Fruit fly (Drosophila melanogaster) whole organism, embryonic: ENCODE measurements around the gene phr6-4.

Experiments used
- Aef1 ChIP-seq: fragments of 200-800 bp; sonication (Bioruptor generic); IDR thresholded peaks from 3 replicates; pipeline ENCODE4 v1.3.6; 2022; ENCODE audit warnings: missing biosample characterization, missing genetic modification characterization
- Atf6 ChIP-seq: fragments of 200-800 bp; sonication (Bioruptor generic); IDR thresholded peaks from 2 replicates; pipeline ENCODE4 v1.3.6; 2022; ENCODE audit warnings: missing biosample characterization, missing genetic modification characterization
- CG11398 ChIP-seq: fragments of 200-800 bp; sonication (Bioruptor generic); optimal IDR thresholded peaks from 2 replicates; lab custom pipeline; 2016; ENCODE audit warnings: missing biosample characterization, missing genetic modification characterization
- CG11504 ChIP-seq: fragments of 200-800 bp; sonication (Bioruptor generic); optimal IDR thresholded peaks from 3 replicates; lab custom pipeline; 2019; ENCODE audit warnings: missing biosample characterization, mild to moderate bottlenecking, missing genetic modification characterization, moderate library complexity
- CG11696 ChIP-seq: fragments of 200-800 bp; sonication (Bioruptor generic); IDR thresholded peaks from 2 replicates; pipeline ENCODE4 v1.3.6; 2022; ENCODE audit warnings: missing biosample characterization, missing genetic modification characterization
- CG12236 ChIP-seq: fragments of 200-800 bp; sonication (Bioruptor generic); optimal IDR thresholded peaks from 2 replicates; lab custom pipeline; 2016; ENCODE audit warnings: missing biosample characterization, missing genetic modification characterization
- CG13424 ChIP-seq: fragments of 200-800 bp; sonication (Bioruptor generic); optimal IDR thresholded peaks from 2 replicates; lab custom pipeline; 2019; ENCODE audit warnings: missing biosample characterization, mild to moderate bottlenecking, missing genetic modification characterization, moderate library complexity
- CG17328 ChIP-seq: fragments of 200-800 bp; sonication (Bioruptor generic); IDR thresholded peaks from 2 replicates; pipeline ENCODE4 v1.3.6; 2022; ENCODE audit warnings: missing biosample characterization, missing genetic modification characterization
- CG17359 ChIP-seq: fragments of 200-800 bp; sonication (Bioruptor generic); optimal IDR thresholded peaks from 3 replicates; lab custom pipeline; 2018; ENCODE audit warnings: missing biosample characterization, mild to moderate bottlenecking, missing genetic modification characterization, moderate library complexity
- CG2889 ChIP-seq: fragments of 200-800 bp; sonication (Bioruptor generic); IDR thresholded peaks from 3 replicates; pipeline ENCODE4 v1.3.6; 2022; ENCODE audit warnings: missing biosample characterization, missing genetic modification characterization
- CG34376 ChIP-seq: fragments of 200-800 bp; sonication (Bioruptor generic); optimal IDR thresholded peaks from 2 replicates; lab custom pipeline; 2018; ENCODE audit warnings: missing biosample characterization, mild to moderate bottlenecking, missing genetic modification characterization
- CG3726 ChIP-seq: fragments of 200-800 bp; sonication (Bioruptor generic); IDR thresholded peaks from 3 replicates; pipeline ENCODE4, ENCODE4 v1.3.6; 2022; ENCODE audit warnings: missing biosample characterization, missing genetic modification characterization
- CG4404 ChIP-seq: fragments of 200-800 bp; sonication (Bioruptor generic); IDR thresholded peaks from 2 replicates; pipeline ENCODE4 v1.3.6; 2022; ENCODE audit warnings: missing biosample characterization, missing genetic modification characterization
- CG4854 ChIP-seq: fragments of 200-800 bp; sonication (Bioruptor generic); optimal IDR thresholded peaks from 2 replicates; lab custom pipeline; 2016; ENCODE audit warnings: missing biosample characterization, missing genetic modification characterization, inconsistent platforms
- CG5180 ChIP-seq: fragments of 200-800 bp; sonication (Bioruptor generic); optimal IDR thresholded peaks from 3 replicates; lab custom pipeline; 2017; ENCODE audit warnings: missing biosample characterization, missing genetic modification characterization, mild to moderate bottlenecking, moderate library complexity, missing genetic modification reagents
- CG7556 ChIP-seq: fragments of 200-800 bp; sonication (Bioruptor generic); optimal IDR thresholded peaks from 2 replicates; lab custom pipeline; 2017; ENCODE audit warnings: missing biosample characterization, mild to moderate bottlenecking, missing genetic modification characterization
- CG7963 ChIP-seq: fragments of 200-800 bp; sonication (Bioruptor generic); IDR thresholded peaks from 3 replicates; pipeline ENCODE4 v1.3.6; 2022; ENCODE audit warnings: missing biosample characterization, missing genetic modification characterization; ENCODE audit not compliant: partially characterized antibody
- CG8281 ChIP-seq: fragments of 200-800 bp; sonication (Bioruptor generic); optimal IDR thresholded peaks from 2 replicates; lab custom pipeline; 2018; ENCODE audit warnings: missing biosample characterization, mild to moderate bottlenecking, missing genetic modification characterization, moderate library complexity
- CG8290 ChIP-seq, 3 experiments: fragments of 200-800 bp; sonication (Bioruptor generic); optimal IDR thresholded peaks; 2 replicates each; lab custom pipeline; 2016 to 2019; ENCODE audit warnings: missing biosample characterization in 3 of 3, missing genetic modification characterization in 3 of 3, mild to moderate bottlenecking in 2 of 3, moderate library complexity in 1 of 3
- D19B ChIP-seq: fragments of 200-800 bp; sonication (Bioruptor generic); optimal IDR thresholded peaks from 2 replicates; lab custom pipeline; 2017; ENCODE audit warnings: missing biosample characterization, mild to moderate bottlenecking, missing genetic modification characterization
- ERR ChIP-seq: fragments of 200-800 bp; sonication (Bioruptor generic); optimal IDR thresholded peaks from 2 replicates; lab custom pipeline; 2016; ENCODE audit warnings: missing biosample characterization, missing genetic modification characterization
- H2.0 ChIP-seq: fragments of 200-800 bp; sonication (Bioruptor generic); IDR thresholded peaks from 2 replicates; pipeline ENCODE4 v1.3.6; 2022; ENCODE audit warnings: missing biosample characterization, missing genetic modification characterization
- HLH4C ChIP-seq: fragments of 200-800 bp; sonication (Bioruptor generic); IDR thresholded peaks from 3 replicates; pipeline ENCODE4 v1.3.6; 2022; ENCODE audit warnings: missing biosample characterization, missing genetic modification characterization; ENCODE audit not compliant: partially characterized antibody
- Hand ChIP-seq: fragments of 200-800 bp; sonication (Bioruptor generic); optimal IDR thresholded peaks from 2 replicates; lab custom pipeline; 2017; ENCODE audit warnings: mild to moderate bottlenecking, missing biosample characterization, missing genetic modification reagents, missing genetic modification characterization
- Hey ChIP-seq: fragments of 200-800 bp; sonication (Bioruptor generic); optimal IDR thresholded peaks from 3 replicates; lab custom pipeline; 2018; ENCODE audit warnings: missing biosample characterization, mild to moderate bottlenecking, missing genetic modification characterization
- Hr51 ChIP-seq, 2 experiments: fragments of 200-800 bp; sonication (Bioruptor generic); optimal IDR thresholded peaks; 2 replicates in 1 of 2; 3 replicates in 1 of 2; lab custom pipeline; 2016 to 2018; ENCODE audit warnings: missing biosample characterization in 2 of 2, missing genetic modification characterization in 2 of 2, mild to moderate bottlenecking in 1 of 2, moderate library complexity in 1 of 2
- Lim3 ChIP-seq: fragments of 200-800 bp; sonication (Bioruptor generic); IDR thresholded peaks from 2 replicates; pipeline ENCODE4 v1.3.6; 2022; ENCODE audit warnings: missing biosample characterization, missing genetic modification characterization
- MTF-1 ChIP-seq: fragments of 200-800 bp; sonication (Bioruptor generic); optimal IDR thresholded peaks from 2 replicates; lab custom pipeline; 2018; ENCODE audit warnings: missing biosample characterization, mild to moderate bottlenecking, missing genetic modification characterization, borderline replicate concordance
- Med ChIP-seq: fragments of 200-800 bp; sonication (Bioruptor generic); peaks from one replicate; lab custom pipeline; 2016; ENCODE audit warnings: missing biosample characterization, missing genetic modification characterization, mild to moderate bottlenecking, inconsistent platforms, moderate library complexity
- NK7.1 ChIP-seq: fragments of 200-800 bp; sonication (Bioruptor generic); optimal IDR thresholded peaks from 3 replicates; lab custom pipeline; 2016; ENCODE audit warnings: missing biosample characterization, missing genetic modification characterization
- Nf-YC ChIP-seq: fragments of 200-800 bp; optimal IDR thresholded peaks from 3 replicates; lab custom pipeline; 2019; ENCODE audit warnings: missing biosample characterization, mild to moderate bottlenecking, missing genetic modification characterization, moderate library complexity
- Opbp ChIP-seq: fragments of 200-800 bp; sonication (Bioruptor generic); IDR thresholded peaks from 3 replicates; pipeline ENCODE4 v1.3.6; 2022; ENCODE audit warnings: missing biosample characterization, missing genetic modification characterization; ENCODE audit not compliant: partially characterized antibody
- Ssrp ChIP-seq: fragments of 200-800 bp; sonication (Bioruptor generic); optimal IDR thresholded peaks from 2 replicates; lab custom pipeline; 2018; ENCODE audit warnings: missing biosample characterization, mild to moderate bottlenecking, missing genetic modification characterization, moderate library complexity
- Stat92E ChIP-seq, 3 experiments: fragments of >200 bp in 2 of 3; fragments of 200-800 bp in 1 of 3; sonication (Bioruptor generic) in 1 of 3; optimal IDR thresholded peaks; 2 replicates each; lab custom pipeline; 2017 to 2019; ENCODE audit warnings: missing biosample characterization in 3 of 3, missing genetic modification characterization in 3 of 3, mild to moderate bottlenecking in 1 of 3, moderate library complexity in 1 of 3
- Trl ChIP-seq, 3 experiments: fragments of >200 bp in 2 of 3; fragments of 200-800 bp in 1 of 3; sonication (Bioruptor generic) in 1 of 3; optimal IDR thresholded peaks; 2 replicates in 1 of 3; 3 replicates in 2 of 3; lab custom pipeline; 2016 to 2017; ENCODE audit warnings: missing biosample characterization in 1 of 3, missing genetic modification characterization in 1 of 3
- amos ChIP-seq: fragments of 200-800 bp; sonication (Bioruptor generic); IDR thresholded peaks from 2 replicates; pipeline ENCODE4 v1.3.6; 2022; ENCODE audit warnings: missing biosample characterization, missing genetic modification characterization; ENCODE audit not compliant: partially characterized antibody
- az2 ChIP-seq: fragments of 200-800 bp; sonication (Bioruptor generic); optimal IDR thresholded peaks from 3 replicates; lab custom pipeline; 2016; ENCODE audit warnings: missing biosample characterization, missing genetic modification characterization
- bowl ChIP-seq: fragments of 200-800 bp; sonication (Bioruptor generic); IDR thresholded peaks from 2 replicates; pipeline ENCODE4 v1.3.6; 2022; ENCODE audit warnings: missing biosample characterization, missing genetic modification characterization
- ci ChIP-seq: fragments of 200-800 bp; sonication (Bioruptor generic); IDR thresholded peaks from 3 replicates; pipeline ENCODE4 v1.3.6; 2022; ENCODE audit warnings: missing biosample characterization, missing genetic modification characterization
- en ChIP-seq: fragments of 200-800 bp; sonication (Bioruptor generic); optimal IDR thresholded peaks from 2 replicates; lab custom pipeline; 2016; ENCODE audit warnings: missing biosample characterization, missing genetic modification characterization
- fru ChIP-seq: fragments of >200 bp; optimal IDR thresholded peaks from 2 replicates; lab custom pipeline; 2017
- fu2 ChIP-seq: fragments of 200-800 bp; sonication (Bioruptor generic); optimal IDR thresholded peaks from 2 replicates; lab custom pipeline; 2016; ENCODE audit warnings: missing biosample characterization, missing genetic modification characterization
- lola ChIP-seq, 3 experiments: fragments of >200 bp in 2 of 3; fragments of 200-800 bp in 1 of 3; sonication (Bioruptor generic) in 1 of 3; optimal IDR thresholded peaks; 2 replicates each; lab custom pipeline; 2017 to 2019; ENCODE audit warnings: missing biosample characterization in 3 of 3, missing genetic modification characterization in 3 of 3, mild to moderate bottlenecking in 1 of 3, moderate library complexity in 1 of 3
- sisA ChIP-seq: fragments of 200-800 bp; sonication (Bioruptor generic); IDR thresholded peaks from 2 replicates; pipeline ENCODE4 v1.3.6; 2022; ENCODE audit warnings: missing biosample characterization, missing genetic modification characterization
- sr ChIP-seq: fragments of 200-800 bp; sonication (Bioruptor generic); IDR thresholded peaks from 3 replicates; pipeline ENCODE4 v1.3.6; 2022; ENCODE audit warnings: missing biosample characterization, missing genetic modification characterization
- ssp ChIP-seq: fragments of 200-800 bp; sonication (Bioruptor generic); IDR thresholded peaks from 2 replicates; pipeline ENCODE4 v1.3.6; 2022; ENCODE audit warnings: missing biosample characterization, missing genetic modification characterization
- trem ChIP-seq: fragments of 200-800 bp; optimal IDR thresholded peaks from 3 replicates; lab custom pipeline; 2019; ENCODE audit warnings: missing biosample characterization, mild to moderate bottlenecking, missing genetic modification characterization, moderate library complexity
- twi ChIP-seq: fragments of 200-800 bp; optimal IDR thresholded peaks from 2 replicates; lab custom pipeline; 2019; ENCODE audit warnings: missing biosample characterization, mild to moderate bottlenecking, missing genetic modification characterization, moderate library complexity
- vvl ChIP-seq: fragments of 200-800 bp; sonication (Bioruptor generic); IDR thresholded peaks from 2 replicates; pipeline ENCODE4 v1.3.6; 2022; ENCODE audit warnings: missing biosample characterization, missing genetic modification characterization

phr6-4 gene

DNA sequence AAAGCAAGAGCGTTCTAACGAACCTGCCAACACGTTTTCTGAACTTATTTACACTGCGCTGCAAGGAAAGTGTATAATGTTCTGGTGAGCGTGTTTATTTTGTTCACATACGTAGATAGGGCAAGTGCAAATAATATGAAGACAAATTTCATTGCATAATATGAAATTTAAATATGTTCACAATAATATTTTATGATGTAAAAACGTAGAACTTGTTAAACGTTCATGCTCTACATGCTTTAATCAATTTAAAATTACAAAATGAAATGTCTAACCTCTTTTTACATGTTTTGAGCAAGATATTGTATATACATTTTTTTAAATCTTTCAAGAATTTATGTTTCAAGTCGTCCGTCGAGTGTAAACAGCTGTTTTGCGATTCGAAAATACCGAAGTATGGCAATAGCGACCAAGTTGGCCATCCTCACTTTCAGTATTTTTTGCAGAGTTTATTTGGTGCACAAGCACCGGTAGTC lies at the start of gene phr6-4, which contains the start of gene CG2608 (continued):
- TF ChIP-seq amos (GFP tag; lab: Robert Waterston, UW), result no peak
- TF ChIP-seq Stat92E (GFP tag; optimal IDR thresholded peaks at IDR 0.05; lab: Kevin White, UChicago), result peak in 1 of 3 experiments; percentile 80
- no peak for TF ChIP-seq ssp (GFP tag; lab: Robert Waterston, UW)
- peak; percentile 60; the same call in 1 of the 2 replicates for TF ChIP-seq bowl
- TF ChIP-seq MTF-1 (GFP tag; lab: Kevin White, UChicago), result peak; percentile 56
- peak; percentile 87 for TF ChIP-seq fu2
- TF ChIP-seq az2 (GFP tag; lab: Kevin White, UChicago), result peak; percentile 95
- TF ChIP-seq CG8290 (GFP tag; optimal IDR thresholded peaks at IDR 0.05; lab: Kevin White, UChicago), result peak; percentile 73
- peak; percentile 60 to 86 for TF ChIP-seq CG8290 (tag; optimal IDR thresholded peaks at IDR 0.05; lab: Kevin White, UChicago)
- peak; percentile 80 for TF ChIP-seq CG8281 (tag; lab: Kevin White, UChicago)
- peak; percentile 91 for TF ChIP-seq CG2889 (GFP tag; lab: Robert Waterston, UW)
- TF ChIP-seq Aef1 (GFP tag; lab: Robert Waterston, UW), result peak; percentile 82
- peak; percentile 84 for TF ChIP-seq D19B
- TF ChIP-seq CG7963 (GFP tag; lab: Robert Waterston, UW), result no peak
- TF ChIP-seq CG17328 (GFP tag; lab: Robert Waterston, UW), result peak; percentile 76
- peak; percentile 92 for TF ChIP-seq CG11504 (tag; lab: Kevin White, UChicago)
- peak; percentile 34 for TF ChIP-seq ERR (GFP tag; lab: Kevin White, UChicago)
- peak; percentile 80 for TF ChIP-seq NK7.1 (GFP tag; lab: Kevin White, UChicago)
- TF ChIP-seq ci, result peak; percentile 87; the same call in 2 of the 3 replicates
- peak; percentile 76 for TF ChIP-seq CG4404
- TF ChIP-seq CG34376 (GFP tag; lab: Kevin White, UChicago), result peak; percentile 90
- no peak for TF ChIP-seq Trl (optimal IDR thresholded peaks at IDR 0.05; lab: Kevin White, UChicago)
- TF ChIP-seq Trl (GFP tag; optimal IDR thresholded peaks at IDR 0.05; lab: Kevin White, UChicago), result peak; percentile 86
- TF ChIP-seq twi (tag; lab: Kevin White, UChicago), result peak; percentile 91
- TF ChIP-seq lola (GFP tag; optimal IDR thresholded peaks at IDR 0.05; lab: Kevin White, UChicago), result peak in 1 of 3 experiments; percentile 94
- peak; percentile 91 for TF ChIP-seq CG17359 (tag; lab: Kevin White, UChicago)
- 0 out of 2 replicates have a peak, but pooled peaks have one; percentile 43 for TF ChIP-seq Lim3 (GFP tag; lab: Robert Waterston, UW)
- peak; percentile 84 to 94 for TF ChIP-seq Hr51 (GFP tag; optimal IDR thresholded peaks at IDR 0.05; lab: Kevin White, UChicago)
- peak; percentile 63; the same call in 1 of the 3 replicates for TF ChIP-seq CG3726 (GFP tag; lab: Robert Waterston, UW)
- peak; percentile 97 for TF ChIP-seq trem (tag; lab: Kevin White, UChicago)
- TF ChIP-seq vvl (GFP tag; lab: Robert Waterston, UW), result peak; percentile 89
- TF ChIP-seq sr (GFP tag; lab: Robert Waterston, UW), result no peak
- peak; percentile 91 for TF ChIP-seq Atf6 (GFP tag; lab: Robert Waterston, UW)
- TF ChIP-seq CG4854 (GFP tag; lab: Kevin White, UChicago), result peak; percentile 87
- peak; percentile 71 for TF ChIP-seq CG12236 (GFP tag; lab: Kevin White, UChicago)
- peak; percentile 80 for TF ChIP-seq Nf-YC (tag; lab: Kevin White, UChicago)
- peak; percentile 97 for TF ChIP-seq Med (GFP tag; lab: Kevin White, UChicago)
- TF ChIP-seq Opbp (GFP tag; lab: Robert Waterston, UW), result no peak
- TF ChIP-seq CG13424 (tag; lab: Kevin White, UChicago), result peak; percentile 95
- peak; percentile 67 for TF ChIP-seq CG11696
- peak; percentile 95 for TF ChIP-seq CG7556 (GFP tag; lab: Kevin White, UChicago)
- TF ChIP-seq sisA (GFP tag; lab: Robert Waterston, UW), result peak; percentile 80
- no peak for TF ChIP-seq HLH4C (GFP tag; lab: Robert Waterston, UW)
- no peak for TF ChIP-seq Hey (tag; lab: Kevin White, UChicago)
- peak; percentile 73 for TF ChIP-seq H2.0 (GFP tag; lab: Robert Waterston, UW)
- peak; percentile 83 for TF ChIP-seq Hand (GFP tag; lab: Kevin White, UChicago)
- no peak for TF ChIP-seq fru (lab: Kevin White, UChicago)
- TF ChIP-seq en, result peak; percentile 63
- peak; percentile 54 for TF ChIP-seq CG11398
- TF ChIP-seq CG5180, result peak; percentile 71
- TF ChIP-seq Ssrp (tag; lab: Kevin White, UChicago), result peak; percentile 94
